Worm (Caenorhabditis elegans) whole organism, L4/young adult: Measurements from ENCODE around the gene gck-1.

ENCODE experiments used
- W03F9.2 ChIP-seq: fragments of 150-350 bp; optimal IDR thresholded peaks from 2 replicates; lab custom pipeline; 2014; ENCODE audit warnings: missing biosample characterization, missing genetic modification characterization
- him-1 ChIP-seq: sonication (generic microtip); optimal IDR thresholded peaks from 2 replicates; lab custom pipeline; 2016; ENCODE audit warnings: missing genotype, missing genetic modification reagents, missing genetic modification characterization, missing compliant biosample characterization

DNA sequence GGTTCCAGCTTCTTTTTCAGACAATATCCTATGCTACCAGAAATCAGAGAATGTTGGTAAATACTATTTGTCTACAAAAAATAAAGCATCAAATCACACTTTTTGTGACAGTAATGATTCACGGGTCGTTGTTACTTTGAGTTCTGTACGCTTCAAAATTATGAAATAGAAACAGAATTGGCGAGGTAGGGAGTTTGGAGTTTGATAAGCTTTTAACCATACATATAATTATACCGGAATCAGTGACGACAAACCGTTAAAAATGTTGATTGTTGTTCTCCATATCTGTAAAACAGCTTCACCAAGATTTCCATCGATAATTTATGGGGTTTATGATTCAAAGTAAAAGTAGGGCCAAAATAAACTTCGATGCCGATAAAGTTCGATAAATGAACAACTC is 30.3 kb downstream of the gck-1 start:
- TF ChIP-seq him-1 (tag; lab: Kevin White, UChicago) (no peak), W03F9.2 (no peak)
